Worm (Caenorhabditis elegans): ENCODE data around the gene erl-1.

erl-1 gene

ce11 chrIV:12287628-12288027, at the start of gene erl-1:
erl-1 (plus strand) TSS chrIV:12287928.
- no peak for TF ChIP-seq hnd-1 (tag; optimal IDR thresholded peaks at IDR 0.05)
- no peak for TF ChIP-seq ets-7 (tag; optimal IDR thresholded peaks at IDR 0.05)
- TF ChIP-seq tra-4 (tag; optimal IDR thresholded peaks at IDR 0.05), result no peak
- TF ChIP-seq hmg-4 (GFP tag; optimal IDR thresholded peaks at IDR 0.05), result no peak
- TF ChIP-seq ceh-13 (GFP tag; optimal IDR thresholded peaks at IDR 0.05), result no peak
- no peak for TF ChIP-seq sea-1 (GFP tag; conservative IDR thresholded peaks at IDR 0.05)
- TF ChIP-seq ama-1 (optimal IDR thresholded peaks at IDR 0.05), result no peak
- no peak for TF ChIP-seq tbx-11 (GFP tag; IDR thresholded peaks at IDR 0.05)
- no peak for TF ChIP-seq B0310.2 (tag; optimal IDR thresholded peaks at IDR 0.05)
- TF ChIP-seq aly-1 (tag; optimal IDR thresholded peaks at IDR 0.05), result no peak
- TF ChIP-seq scrt-1 (GFP tag; IDR thresholded peaks at IDR 0.05), result no peak
- TF ChIP-seq tbx-37 (GFP tag; conservative IDR thresholded peaks at IDR 0.05), result no peak
- no peak for TF ChIP-seq pes-1 (GFP tag; IDR thresholded peaks at IDR 0.05)
- TF ChIP-seq ceh-36 (tag; optimal IDR thresholded peaks at IDR 0.05), result no peak
- TF ChIP-seq hmbx-1 (tag; optimal IDR thresholded peaks at IDR 0.05), result no peak
- no peak for TF ChIP-seq F13C5.2 (tag; optimal IDR thresholded peaks at IDR 0.05)
- no peak for TF ChIP-seq flt-1 (GFP tag; IDR thresholded peaks at IDR 0.05)

ce11 chrIV:12238851-12239250, 48.9 kb upstream of the erl-1 start, which contains the start of gene sre-19:
sre-19 (minus strand) TSS chrIV:12238951.
- TF ChIP-seq ceh-13 (GFP tag; optimal IDR thresholded peaks at IDR 0.05), result no peak

ce11 chrIV:12244706-12245105, 43.0 kb upstream of the erl-1 start, which contains the start of gene sre-15:
sre-15 (minus strand) TSS chrIV:12244806.
- no peak for TF ChIP-seq hmbx-1 (tag; optimal IDR thresholded peaks at IDR 0.05)
- TF ChIP-seq tbx-37 (GFP tag; conservative IDR thresholded peaks at IDR 0.05), result no peak
- no peak for TF ChIP-seq ets-7 (tag; optimal IDR thresholded peaks at IDR 0.05)
- TF ChIP-seq F13C5.2 (tag; optimal IDR thresholded peaks at IDR 0.05), result no peak
- TF ChIP-seq ceh-36 (tag; optimal IDR thresholded peaks at IDR 0.05), result no peak
- no peak for TF ChIP-seq tra-4 (tag; optimal IDR thresholded peaks at IDR 0.05)
- no peak for TF ChIP-seq pes-1 (GFP tag; IDR thresholded peaks at IDR 0.05)
- TF ChIP-seq flt-1 (GFP tag; IDR thresholded peaks at IDR 0.05), result no peak
- no peak for TF ChIP-seq hmg-4 (GFP tag; optimal IDR thresholded peaks at IDR 0.05)
- no peak for TF ChIP-seq ceh-13 (GFP tag; optimal IDR thresholded peaks at IDR 0.05)
- TF ChIP-seq ama-1 (optimal IDR thresholded peaks at IDR 0.05), result no peak

ce11 chrIV:12252579-12252978, 35.1 kb upstream of the erl-1 start, which contains the start of gene dnj-26:
dnj-26 (minus strand) TSS chrIV:12252679.
- TF ChIP-seq tbx-37 (GFP tag; conservative IDR thresholded peaks at IDR 0.05) (no peak), hnd-1 (tag; optimal IDR thresholded peaks at IDR 0.05) (no peak), ceh-36 (tag; optimal IDR thresholded peaks at IDR 0.05) (no peak), hmg-4 (GFP tag; optimal IDR thresholded peaks at IDR 0.05) (no peak), aly-1 (tag; optimal IDR thresholded peaks at IDR 0.05) (no peak), flt-1 (GFP tag; IDR thresholded peaks at IDR 0.05) (no peak), ceh-13 (GFP tag; optimal IDR thresholded peaks at IDR 0.05) (no peak)

ce11 chrIV:12259161-12259870, 28.4 kb upstream of the erl-1 start, which contains the start of gene Y39C12A.9:
Y39C12A.9 (minus strand) TSS chrIV:12259211.
- TF ChIP-seq tbx-11 (GFP tag; IDR thresholded peaks at IDR 0.05), result no peak

- TF ChIP-seq hnd-1 (tag; optimal IDR thresholded peaks at IDR 0.05) (no peak), ets-7 (tag; optimal IDR thresholded peaks at IDR 0.05) (no peak), ceh-13 (GFP tag; optimal IDR thresholded peaks at IDR 0.05) (no peak), sea-1 (GFP tag; conservative IDR thresholded peaks at IDR 0.05) (no peak)
Observed at ce11 chrIV:12261353-12261752, 26.4 kb upstream of the erl-1 start, which contains the start of gene sre-14. sre-14 (minus strand) TSS chrIV:12261453.

- TF ChIP-seq ets-7 (tag; optimal IDR thresholded peaks at IDR 0.05), result no peak
- TF ChIP-seq B0310.2 (tag; optimal IDR thresholded peaks at IDR 0.05), result no peak
- TF ChIP-seq F13C5.2 (tag; optimal IDR thresholded peaks at IDR 0.05), result no peak
- no peak for TF ChIP-seq ceh-13 (GFP tag; optimal IDR thresholded peaks at IDR 0.05)
- TF ChIP-seq tbx-37 (GFP tag; conservative IDR thresholded peaks at IDR 0.05), result no peak
- TF ChIP-seq flt-1 (GFP tag; IDR thresholded peaks at IDR 0.05), result no peak
Observed at ce11 chrIV:12265877-12266276, 21.9 kb upstream of the erl-1 start.

ce11 chrIV:12268272-12269045, 19.3 kb upstream of the erl-1 start, which contains the start of the genes ppm-1.H and rpl-34:
ppm-1.H (minus strand) TSS chrIV:12268322.
rpl-34 (plus strand) TSS chrIV:12268995.
- no peak for TF ChIP-seq tra-4 (tag; optimal IDR thresholded peaks at IDR 0.05)
- peak; percentile 34 for TF ChIP-seq F13C5.2 (tag; optimal IDR thresholded peaks at IDR 0.05)
